Worm (Caenorhabditis elegans): Measurements from ENCODE around the gene Y54G2A.10.

The Y54G2A.10 gene

DNA sequence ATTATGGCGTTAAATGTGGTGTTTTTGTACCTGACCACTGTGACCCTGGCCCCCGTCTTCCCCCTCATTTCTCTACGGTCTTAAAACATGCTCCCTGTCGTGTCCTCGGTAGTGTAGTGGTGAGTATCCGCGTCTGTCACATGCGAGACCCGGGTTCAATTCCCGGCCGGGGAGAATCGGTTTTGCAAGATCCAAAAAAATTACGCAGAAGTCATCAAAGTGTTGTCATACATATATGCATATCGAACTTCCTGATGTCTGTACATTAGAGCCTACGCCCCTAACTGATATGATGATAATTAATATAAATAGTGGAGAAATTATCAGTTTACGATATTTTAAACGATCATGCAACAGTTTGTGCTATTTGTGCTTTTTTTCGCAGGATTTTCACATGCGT lies 6.0 kb downstream of the Y54G2A.10 start, which contains the start of gene Y54G2A.45 (continued):
- TF ChIP-seq fkh-10 (GFP tag; optimal IDR thresholded peaks at IDR 0.05) (no peak), ceh-9 (tag; optimal IDR thresholded peaks at IDR 0.05) (no peak), pqm-1 (tag; optimal IDR thresholded peaks at IDR 0.05) (peak; percentile 81)

DNA sequence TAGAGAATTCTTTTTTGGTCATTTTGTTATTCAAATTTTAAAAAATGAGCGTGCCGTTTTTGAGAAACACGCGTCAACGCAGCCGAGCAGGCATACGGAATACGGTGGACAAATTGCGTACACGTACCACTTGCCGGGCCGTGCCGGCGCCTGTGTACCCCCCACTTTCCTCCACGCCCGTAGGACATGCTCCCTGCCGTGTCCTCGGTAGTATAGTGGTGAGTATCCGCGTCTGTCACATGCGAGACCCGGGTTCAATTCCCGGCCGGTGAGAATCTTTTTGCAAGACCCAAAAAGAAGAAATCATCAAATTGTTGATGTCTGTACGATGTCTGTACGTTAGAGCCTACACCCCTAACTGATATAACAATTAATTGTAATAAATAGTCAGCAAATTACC lies 8.7 kb downstream of the Y54G2A.10 start:
- TF ChIP-seq lsy-12 (tag; optimal IDR thresholded peaks at IDR 0.05) (no peak), sea-2 (GFP tag; optimal IDR thresholded peaks at IDR 0.05) (no peak), pqm-1 (tag; optimal IDR thresholded peaks at IDR 0.05) (no peak), fos-1 (tag; optimal IDR thresholded peaks at IDR 0.05) (no peak), unc-62 (GFP tag; optimal IDR thresholded peaks at IDR 0.05) (no peak), nhr-23 (tag; optimal IDR thresholded peaks at IDR 0.05) (no peak)

DNA sequence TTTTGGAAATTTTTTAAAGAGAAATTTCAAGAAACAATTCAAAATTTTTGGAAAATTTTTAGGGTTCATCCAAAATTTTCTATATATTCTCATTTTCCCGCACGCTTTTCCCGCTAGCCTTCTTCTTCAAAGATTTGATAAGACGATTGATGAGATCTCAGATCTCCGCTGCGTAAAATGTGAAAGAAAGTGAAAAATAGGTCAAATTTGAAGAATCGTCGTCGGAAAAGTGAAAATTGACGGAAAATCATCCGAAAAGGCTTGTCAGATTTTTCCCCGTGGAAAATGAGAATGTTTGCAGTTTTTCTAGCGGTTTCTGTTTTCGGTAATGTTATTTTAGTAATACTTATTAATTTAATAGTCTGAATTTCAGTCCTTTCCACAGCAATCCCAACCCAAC lies 9.7 kb downstream of the Y54G2A.10 start, which contains the start of gene Y54G2A.76:
Gene Y54G2A.76, plus strand, starts transcription at position 203 of the 400 bp plus-strand sequence.
- TF ChIP-seq nhr-23 (tag; optimal IDR thresholded peaks at IDR 0.05) (peak; percentile 32), nhr-77 (tag; optimal IDR thresholded peaks at IDR 0.05) (no peak)

DNA sequence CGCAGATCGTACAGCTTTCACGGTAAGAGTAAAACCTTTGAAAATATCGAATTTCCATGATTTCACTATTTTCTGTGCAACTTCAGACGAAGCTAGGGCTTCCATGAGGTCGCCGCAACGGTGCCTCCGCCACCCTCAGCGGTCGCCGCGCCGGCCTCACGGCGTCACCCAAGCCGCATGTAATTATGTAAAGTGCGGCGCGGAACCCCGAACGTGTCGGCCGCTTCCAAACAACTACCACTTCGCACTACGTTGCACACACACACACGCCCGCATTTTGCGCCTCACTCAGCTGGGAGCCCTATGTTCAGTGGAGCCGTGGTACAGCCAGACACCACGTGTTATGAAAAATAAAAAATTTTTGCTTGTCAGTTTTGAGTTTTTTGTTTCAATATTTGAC lies 17.5 kb downstream of the Y54G2A.10 start:
- TF ChIP-seq jun-1 (tag; optimal IDR thresholded peaks at IDR 0.05): no peak
- no peak for TF ChIP-seq sea-2 (GFP tag; optimal IDR thresholded peaks at IDR 0.05)
- no peak for TF ChIP-seq eor-1 (tag; optimal IDR thresholded peaks at IDR 0.05)
- no peak for TF ChIP-seq R02D3.7 (tag; optimal IDR thresholded peaks at IDR 0.05)
- TF ChIP-seq nhr-25 (tag; optimal IDR thresholded peaks at IDR 0.05): no peak
- no peak for TF ChIP-seq ama-1 (optimal IDR thresholded peaks at IDR 0.05)
- TF ChIP-seq nhr-76 (tag; optimal IDR thresholded peaks at IDR 0.05): no peak
- no peak for TF ChIP-seq ztf-4 (tag; optimal IDR thresholded peaks at IDR 0.05)
- TF ChIP-seq nhr-28 (tag; optimal IDR thresholded peaks at IDR 0.05): no peak
- no peak for TF ChIP-seq fkh-2 (tag; optimal IDR thresholded peaks at IDR 0.05)
- no peak for TF ChIP-seq egl-27 (tag; optimal IDR thresholded peaks at IDR 0.05)
- TF ChIP-seq lin-15B (tag; optimal IDR thresholded peaks at IDR 0.05): no peak
- TF ChIP-seq ZK546.5 (tag; optimal IDR thresholded peaks at IDR 0.05): no peak
- no peak for TF ChIP-seq tbx-2 (tag; optimal IDR thresholded peaks at IDR 0.05)
- no peak for TF ChIP-seq fos-1 (tag; optimal IDR thresholded peaks at IDR 0.05)

- TF ChIP-seq daf-12 (tag; optimal IDR thresholded peaks at IDR 0.05) (no peak), nhr-12 (tag; optimal IDR thresholded peaks at IDR 0.05) (no peak), unc-39 (tag; optimal IDR thresholded peaks at IDR 0.05) (no peak), pha-4 (tag; optimal IDR thresholded peaks at IDR 0.05) (no peak), hmg-11 (tag; optimal IDR thresholded peaks at IDR 0.05) (no peak), lin-39 (tag; optimal IDR thresholded peaks at IDR 0.05) (no peak), nhr-11 (tag; optimal IDR thresholded peaks at IDR 0.05) (no peak)
Observed at ce11 chrIV:2819633-2820032, 20.1 kb downstream of the Y54G2A.10 start, which contains the start of gene Y54G2A.13. Gene Y54G2A.13, minus strand, starts transcription at chrIV:2819733.

DNA sequence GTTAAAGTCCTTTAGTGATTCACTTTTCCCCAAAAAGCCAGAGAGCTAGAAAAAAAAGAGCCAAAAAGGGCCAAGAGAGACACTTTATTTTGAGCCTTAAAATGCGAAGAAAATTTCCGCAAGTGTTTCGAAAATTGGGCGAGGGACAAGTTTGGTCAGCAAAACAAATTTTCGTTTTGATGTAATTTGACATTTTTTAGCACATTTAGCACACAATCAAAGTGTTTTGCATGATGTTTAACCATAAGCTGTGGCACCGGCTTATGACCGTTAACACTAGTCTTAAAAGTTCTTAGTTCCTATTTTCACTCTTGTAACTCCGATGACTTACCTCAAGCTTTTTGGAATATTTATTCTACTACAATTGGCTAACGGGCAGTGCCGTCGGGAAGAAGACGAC lies 20.9 kb downstream of the Y54G2A.10 start, which contains the start of gene Y54G2A.37:
Gene Y54G2A.37, plus strand, starts transcription at position 301 of the 400 bp plus-strand sequence.
- no peak for TF ChIP-seq nhr-67 (tag; optimal IDR thresholded peaks at IDR 0.05)

ce11 chrIV:2823446-2823845 lies 24.0 kb downstream of the Y54G2A.10 start, which contains the start of gene clec-80:
Gene clec-80, plus strand, starts transcription at chrIV:2823746.
- TF ChIP-seq nhr-43 (tag; optimal IDR thresholded peaks at IDR 0.05; ENCODE audit: poor library complexity, severe bottlenecking): no peak
- no peak for TF ChIP-seq fkh-2 (tag; optimal IDR thresholded peaks at IDR 0.05)
- TF ChIP-seq pha-4 (tag; optimal IDR thresholded peaks at IDR 0.05): no peak

Measured in whole organism, L3 larva.